Fruit fly (Drosophila melanogaster): ENCODE data around the gene CG7330.

dm6 chr3L:18171093-18171492, 22.4 kb downstream of the CG7330 start:
- TF ChIP-seq CG4496 (GFP tag; IDR thresholded peaks at IDR 0.05): peak; percentile 28; the same call in 1 of the 3 replicates
- no peak for TF ChIP-seq Snoo (tag; optimal IDR thresholded peaks at IDR 0.05)
- no peak for TF ChIP-seq CG13204 (GFP tag; optimal IDR thresholded peaks at IDR 0.05)
- TF ChIP-seq fd96Ca (GFP tag; IDR thresholded peaks at IDR 0.05): no peak
- no peak for TF ChIP-seq Pif1B (GFP tag; optimal IDR thresholded peaks at IDR 0.05)
- no peak for TF ChIP-seq CG9948 (tag; optimal IDR thresholded peaks at IDR 0.05)

All from whole organism, pupa.